Fruit fly (Drosophila melanogaster) whole organism, adult: ENCODE measurements around the gene CG14130.
A peak's percentile ranks its signal among the peaks of the same experiment; 100 is the strongest.

Source experiments
- CG11617 ChIP-seq: fragments of 200-800 bp; sonication (Bioruptor generic); optimal IDR thresholded peaks from 2 replicates; lab custom pipeline; 2017; ENCODE audit warnings: mild to moderate bottlenecking, missing biosample characterization, missing genetic modification reagents, missing genetic modification characterization
- CG12768 ChIP-seq: fragments of 200-800 bp; sonication (Bioruptor generic); optimal IDR thresholded peaks from 2 replicates; lab custom pipeline; 2017; ENCODE audit warnings: missing biosample characterization, missing genetic modification characterization, mild to moderate bottlenecking, moderate library complexity, missing genetic modification reagents
- CG14711 ChIP-seq: fragments of 200-800 bp; sonication (Bioruptor generic); optimal IDR thresholded peaks from 2 replicates; lab custom pipeline; 2018; ENCODE audit warnings: missing biosample characterization, mild to moderate bottlenecking, missing genetic modification characterization, moderate library complexity
- CG1620 ChIP-seq: fragments of 200-800 bp; sonication (Bioruptor generic); optimal IDR thresholded peaks from 2 replicates; lab custom pipeline; 2016; ENCODE audit warnings: missing biosample characterization, missing genetic modification characterization
- CG33017 ChIP-seq: fragments of 200-800 bp; sonication (Bioruptor generic); optimal IDR thresholded peaks from 2 replicates; lab custom pipeline; 2018; ENCODE audit warnings: missing biosample characterization, mild to moderate bottlenecking, missing genetic modification characterization, moderate library complexity
- CG5204 ChIP-seq: fragments of 200-800 bp; sonication (Bioruptor generic); optimal IDR thresholded peaks from 2 replicates; lab custom pipeline; 2016; ENCODE audit warnings: missing biosample characterization, missing genetic modification characterization
- CG7045 ChIP-seq: fragments of 200-800 bp; sonication (Bioruptor generic); optimal IDR thresholded peaks from 2 replicates; lab custom pipeline; 2017; ENCODE audit warnings: missing biosample characterization, mild to moderate bottlenecking, missing genetic modification characterization
- CG7101 ChIP-seq: fragments of 200-800 bp; sonication (Bioruptor generic); optimal IDR thresholded peaks from 2 replicates; lab custom pipeline; 2018; ENCODE audit warnings: missing biosample characterization, mild to moderate bottlenecking, missing genetic modification characterization, moderate library complexity
- Clk ChIP-seq: fragments of 200-800 bp; sonication (Bioruptor generic); optimal IDR thresholded peaks from 2 replicates; lab custom pipeline; 2017; ENCODE audit warnings: missing biosample characterization, missing genetic modification characterization
- Crg-1 ChIP-seq: fragments of 200-800 bp; sonication (Bioruptor generic); optimal IDR thresholded peaks from 2 replicates; lab custom pipeline; 2016; ENCODE audit warnings: missing biosample characterization, missing genetic modification characterization
- Hr96 ChIP-seq: fragments of 200-800 bp; sonication (Bioruptor generic); optimal IDR thresholded peaks from 2 replicates; lab custom pipeline; 2016; ENCODE audit warnings: missing biosample characterization, missing genetic modification characterization
- Mnt ChIP-seq: fragments of 200-800 bp; sonication (Bioruptor generic); optimal IDR thresholded peaks from 2 replicates; lab custom pipeline; 2016; ENCODE audit warnings: missing biosample characterization, mild to moderate bottlenecking, missing genetic modification characterization
- bab1 ChIP-seq: fragments of 200-800 bp; sonication (Bioruptor generic); optimal IDR thresholded peaks from 3 replicates; lab custom pipeline; 2019; ENCODE audit warnings: missing biosample characterization, mild to moderate bottlenecking, missing genetic modification characterization, moderate library complexity
- cic ChIP-seq: fragments of 200-800 bp; sonication (Bioruptor generic); optimal IDR thresholded peaks from 2 replicates; lab custom pipeline; 2017; ENCODE audit warnings: missing biosample characterization, mild to moderate bottlenecking, missing genetic modification characterization, moderate library complexity
- cnc ChIP-seq, 2 experiments: fragments of >200 bp; optimal IDR thresholded peaks; 2 replicates each; lab custom pipeline; 2017
- kay ChIP-seq: fragments of 200-800 bp; sonication (Bioruptor generic); peaks from one replicate; lab custom pipeline; 2016; ENCODE audit warnings: missing biosample characterization, missing genetic modification characterization, borderline replicate concordance
- ovo ChIP-seq: fragments of 200-800 bp; sonication (Bioruptor generic); optimal IDR thresholded peaks from 2 replicates; lab custom pipeline; 2016; ENCODE audit warnings: missing biosample characterization, missing genetic modification characterization
- pad ChIP-seq: fragments of 200-800 bp; sonication (Bioruptor generic); optimal IDR thresholded peaks from 3 replicates; lab custom pipeline; 2017; ENCODE audit warnings: missing biosample characterization, missing genetic modification characterization, mild to moderate bottlenecking, moderate library complexity, missing genetic modification reagents
- tj ChIP-seq: fragments of 200-800 bp; sonication (Bioruptor generic); optimal IDR thresholded peaks from 3 replicates; lab custom pipeline; 2017; ENCODE audit warnings: missing biosample characterization, mild to moderate bottlenecking, missing genetic modification characterization, moderate library complexity
- toe ChIP-seq: fragments of 200-800 bp; sonication (Bioruptor generic); optimal IDR thresholded peaks from 2 replicates; lab custom pipeline; 2016; ENCODE audit warnings: missing biosample characterization, missing genetic modification characterization

The CG14130 gene

dm6 chr3L:11815220-11815797 is at the start of gene CG14130:
Gene CG14130, plus strand, starts transcription at chr3L:11815444.
- no peak for TF ChIP-seq toe
- no peak for TF ChIP-seq CG7101 (tag; lab: Kevin White, UChicago)
- TF ChIP-seq CG14711: no peak
- TF ChIP-seq bab1 (GFP tag; lab: Kevin White, UChicago): peak; percentile 52
- no peak for TF ChIP-seq CG7045 (GFP tag; lab: Kevin White, UChicago)
- peak; percentile 14 for TF ChIP-seq tj (GFP tag; lab: Kevin White, UChicago)
- no peak for TF ChIP-seq cic (GFP tag; lab: Kevin White, UChicago)
- TF ChIP-seq Crg-1 (GFP tag; lab: Kevin White, UChicago): no peak
- TF ChIP-seq kay: peak; percentile 81
- TF ChIP-seq CG5204 (GFP tag; lab: Kevin White, UChicago): no peak
- TF ChIP-seq CG11617: no peak
- TF ChIP-seq Clk (GFP tag; lab: Kevin White, UChicago): no peak
- no peak for TF ChIP-seq pad (GFP tag; lab: Kevin White, UChicago)

- TF ChIP-seq CG1620 (GFP tag; lab: Kevin White, UChicago) (no peak), kay (no peak), CG14711 (no peak), cnc (optimal IDR thresholded peaks at IDR 0.05; lab: Kevin White, UChicago) (no peak), Crg-1 (GFP tag; lab: Kevin White, UChicago) (no peak), tj (GFP tag; lab: Kevin White, UChicago) (no peak), ovo (no peak), bab1 (GFP tag; lab: Kevin White, UChicago) (no peak), Mnt (GFP tag; lab: Kevin White, UChicago) (no peak), CG7101 (tag; lab: Kevin White, UChicago) (no peak), CG5204 (GFP tag; lab: Kevin White, UChicago) (no peak), CG7045 (GFP tag; lab: Kevin White, UChicago) (no peak), Hr96 (GFP tag; lab: Kevin White, UChicago) (no peak), pad (GFP tag; lab: Kevin White, UChicago) (no peak), cic (GFP tag; lab: Kevin White, UChicago) (no peak), CG33017 (tag; lab: Kevin White, UChicago) (no peak), CG12768 (GFP tag; lab: Kevin White, UChicago) (no peak), toe (no peak)
Measured at dm6 chr3L:11765695-11766232, 49.5 kb upstream of the CG14130 start, which contains the start of gene loaf. Gene loaf, minus strand, starts transcription at chr3L:11766182.

DNA sequence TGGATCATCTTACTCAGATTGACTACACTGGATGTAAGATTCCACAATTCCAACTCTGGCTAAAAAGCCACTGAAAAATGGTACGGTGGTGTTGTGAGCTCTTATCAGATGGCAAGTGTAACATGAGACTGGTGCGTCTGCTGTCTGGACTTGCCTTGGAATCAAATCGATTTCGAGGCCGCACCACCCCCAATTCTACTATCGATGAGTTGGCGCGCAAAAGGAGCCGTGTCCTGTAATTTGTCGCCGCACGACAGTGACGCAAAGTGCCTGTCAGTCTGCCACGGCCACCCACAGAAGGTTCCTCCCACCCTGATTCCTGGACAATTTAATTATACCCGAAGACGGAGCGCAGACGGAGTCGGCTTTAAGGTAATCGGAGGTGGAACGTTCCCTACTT is 48.7 kb upstream of the CG14130 start:
- TF ChIP-seq Crg-1 (GFP tag; lab: Kevin White, UChicago): no peak
- TF ChIP-seq CG5204 (GFP tag; lab: Kevin White, UChicago): no peak
- TF ChIP-seq CG14711: no peak
- TF ChIP-seq CG7045 (GFP tag; lab: Kevin White, UChicago): no peak
- TF ChIP-seq Hr96 (GFP tag; lab: Kevin White, UChicago): no peak
- no peak for TF ChIP-seq kay
- TF ChIP-seq CG33017 (tag; lab: Kevin White, UChicago): no peak
- no peak for TF ChIP-seq Mnt (GFP tag; lab: Kevin White, UChicago)
- no peak for TF ChIP-seq CG12768 (GFP tag; lab: Kevin White, UChicago)
- TF ChIP-seq tj (GFP tag; lab: Kevin White, UChicago): no peak
- TF ChIP-seq cnc (optimal IDR thresholded peaks at IDR 0.05; lab: Kevin White, UChicago): no peak

DNA sequence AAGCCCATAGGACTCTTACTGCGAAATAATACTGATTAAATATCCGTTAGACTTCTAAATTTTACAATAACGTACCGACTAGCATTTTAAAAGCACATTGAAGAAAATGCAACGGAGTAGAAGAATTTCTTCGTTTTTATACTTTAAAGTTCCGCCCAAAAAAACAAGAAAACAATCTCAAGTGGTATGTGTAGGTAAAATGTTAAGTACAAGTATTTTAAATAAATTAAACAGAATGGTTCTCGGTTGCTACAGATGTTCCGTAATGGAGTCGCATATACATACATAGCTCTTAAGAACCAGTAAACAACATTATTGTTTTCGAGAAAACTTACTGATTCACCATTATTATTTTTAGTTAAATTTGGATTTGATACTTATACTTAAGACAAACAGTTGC is 43.2 kb upstream of the CG14130 start, which contains the start of gene Muc68D:
Gene Muc68D, minus strand, starts transcription at position 101 of the 400 bp plus-strand sequence.
- TF ChIP-seq kay (no peak), CG7045 (GFP tag; lab: Kevin White, UChicago) (no peak)

DNA sequence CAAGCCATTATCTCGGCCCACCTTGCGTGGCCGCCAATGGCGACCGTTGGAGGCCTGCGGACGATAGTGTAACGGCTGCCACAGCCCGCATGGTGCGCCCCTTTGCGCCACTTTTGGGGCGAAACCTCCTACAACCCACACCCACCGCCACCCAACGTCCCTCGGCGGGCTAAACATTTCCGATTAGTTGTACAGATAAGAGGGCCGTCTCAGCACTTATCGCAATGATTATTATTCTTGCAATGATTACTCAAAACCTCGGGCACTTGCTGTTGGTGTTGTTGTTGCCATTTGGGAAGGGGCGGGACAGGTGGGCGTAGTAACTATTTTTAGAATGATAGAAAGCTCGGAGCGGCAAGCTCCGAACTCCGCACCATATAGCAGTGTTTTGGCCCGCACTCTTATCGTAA is 42.6 kb upstream of the CG14130 start:
- TF ChIP-seq Mnt (GFP tag; lab: Kevin White, UChicago): peak; percentile 18
- no peak for TF ChIP-seq kay
- TF ChIP-seq cic (GFP tag; lab: Kevin White, UChicago): peak; percentile 64
- TF ChIP-seq CG14711: no peak
- TF ChIP-seq CG7101 (tag; lab: Kevin White, UChicago): peak; percentile 5
- TF ChIP-seq ovo: no peak
- peak; percentile 23 for TF ChIP-seq CG12768 (GFP tag; lab: Kevin White, UChicago)

DNA sequence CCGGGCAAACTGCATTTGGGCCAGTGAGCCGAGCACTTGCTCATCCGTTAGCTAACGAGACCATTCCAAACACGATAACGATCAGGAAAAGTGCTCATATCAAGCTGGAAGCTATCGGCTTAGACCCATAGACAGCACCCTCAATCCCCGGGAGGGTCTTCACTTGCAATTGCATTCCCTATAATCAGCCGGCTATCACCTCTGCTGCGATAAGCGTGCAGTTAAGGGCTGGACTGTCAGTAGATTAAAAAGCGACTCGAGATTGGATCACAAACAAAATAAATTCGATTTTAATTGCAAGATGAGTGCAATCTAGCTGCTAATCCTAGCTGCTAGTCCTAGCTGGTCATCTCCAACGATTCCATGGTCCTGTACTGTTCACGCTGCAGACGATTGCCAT is 41.4 kb upstream of the CG14130 start:
- TF ChIP-seq Mnt (GFP tag; lab: Kevin White, UChicago) (peak; percentile 2), CG1620 (GFP tag; lab: Kevin White, UChicago) (no peak), tj (GFP tag; lab: Kevin White, UChicago) (no peak), cnc (optimal IDR thresholded peaks at IDR 0.05; lab: Kevin White, UChicago) (no peak), CG7101 (tag; lab: Kevin White, UChicago) (peak; percentile 19), CG12768 (GFP tag; lab: Kevin White, UChicago) (peak; percentile 46), ovo (no peak), cic (GFP tag; lab: Kevin White, UChicago) (peak; percentile 69), toe (no peak), Hr96 (GFP tag; lab: Kevin White, UChicago) (no peak)
